Fruit fly (Drosophila melanogaster) whole organism, embryonic: ENCODE data around the gene Gpdh3.

ENCODE experiments used
- Abd-B ChIP-seq: fragments of 200-800 bp; sonication (Bioruptor generic); optimal IDR thresholded peaks from 2 replicates; lab custom pipeline; 2018; ENCODE audit warnings: missing biosample characterization, mild to moderate bottlenecking, missing genetic modification characterization, moderate library complexity
- Atf6 ChIP-seq: fragments of 200-800 bp; sonication (Bioruptor generic); IDR thresholded peaks from 2 replicates; pipeline ENCODE4 v1.3.6; 2022; ENCODE audit warnings: missing biosample characterization, missing genetic modification characterization
- BEAF-32 ChIP-seq: fragments of 200-800 bp; sonication (Bioruptor generic); optimal IDR thresholded peaks from 3 replicates; lab custom pipeline; 2017; ENCODE audit warnings: missing biosample characterization, missing genetic modification characterization, mild to moderate bottlenecking, moderate library complexity, missing genetic modification reagents
- Bgb ChIP-seq: fragments of 200-800 bp; sonication (Bioruptor generic); IDR thresholded peaks from 2 replicates; pipeline ENCODE4 v1.3.6; 2022; ENCODE audit warnings: missing biosample characterization, missing genetic modification characterization; ENCODE audit not compliant: partially characterized antibody
- CG1024 ChIP-seq: fragments of 200-800 bp; sonication (Bioruptor generic); IDR thresholded peaks from 2 replicates; pipeline ENCODE4 v1.3.6; 2022; ENCODE audit warnings: missing biosample characterization, missing genetic modification characterization
- CG10543 ChIP-seq: fragments of 200-800 bp; sonication (Bioruptor generic); optimal IDR thresholded peaks from 3 replicates; lab custom pipeline; 2017; ENCODE audit warnings: missing biosample characterization, mild to moderate bottlenecking, missing genetic modification characterization, moderate library complexity
- CG11093 ChIP-seq: fragments of 200-800 bp; sonication (Bioruptor generic); IDR thresholded peaks from 3 replicates; pipeline ENCODE4 v1.3.6; 2022; ENCODE audit warnings: missing biosample characterization, missing genetic modification characterization
- CG11456 ChIP-seq: fragments of 200-800 bp; sonication (Bioruptor generic); IDR thresholded peaks from 3 replicates; pipeline ENCODE4 v1.3.6; 2022; ENCODE audit warnings: missing biosample characterization, missing genetic modification characterization
- CG12104 ChIP-seq: fragments of 200-800 bp; sonication (Bioruptor generic); optimal IDR thresholded peaks from 3 replicates; lab custom pipeline; 2016; ENCODE audit warnings: missing biosample characterization, missing genetic modification characterization
- CG12744 ChIP-seq: fragments of 200-800 bp; sonication (Bioruptor generic); optimal IDR thresholded peaks from 2 replicates; lab custom pipeline; 2016; ENCODE audit warnings: missing biosample characterization, missing genetic modification characterization
- CG1792 ChIP-seq: fragments of 200-800 bp; sonication (Bioruptor generic); optimal IDR thresholded peaks from 2 replicates; lab custom pipeline; 2016; ENCODE audit warnings: missing biosample characterization, missing genetic modification characterization
- CG18011 ChIP-seq: fragments of 200-800 bp; sonication (Bioruptor generic); optimal IDR thresholded peaks from 2 replicates; lab custom pipeline; 2017; ENCODE audit warnings: missing biosample characterization, missing genetic modification characterization, mild to moderate bottlenecking, moderate library complexity, missing genotype
- CG18764 ChIP-seq: fragments of 200-800 bp; sonication (Bioruptor generic); optimal IDR thresholded peaks from 3 replicates; lab custom pipeline; 2016; ENCODE audit warnings: missing biosample characterization, missing genetic modification characterization
- CG2678 ChIP-seq: fragments of 200-800 bp; sonication (Bioruptor generic); optimal IDR thresholded peaks from 3 replicates; lab custom pipeline; 2019; ENCODE audit warnings: missing biosample characterization, mild to moderate bottlenecking, missing genetic modification characterization, moderate library complexity
- CG30431 ChIP-seq: fragments of 200-800 bp; sonication (Bioruptor generic); optimal IDR thresholded peaks from 2 replicates; lab custom pipeline; 2017; ENCODE audit warnings: missing biosample characterization, missing genetic modification characterization
- CG3281 ChIP-seq: fragments of 200-800 bp; sonication (Bioruptor generic); optimal IDR thresholded peaks from 3 replicates; lab custom pipeline; 2017; ENCODE audit warnings: missing biosample characterization, mild to moderate bottlenecking, missing genetic modification characterization
- CG4360 ChIP-seq: fragments of 200-800 bp; sonication (Bioruptor generic); IDR thresholded peaks from 2 replicates; pipeline ENCODE4 v1.3.6; 2022; ENCODE audit warnings: missing biosample characterization, missing genetic modification characterization
- CG4424 ChIP-seq: fragments of 200-800 bp; sonication (Bioruptor generic); optimal IDR thresholded peaks from 3 replicates; lab custom pipeline; 2016; ENCODE audit warnings: missing biosample characterization, missing genetic modification characterization
- CG5245 ChIP-seq: fragments of 200-800 bp; sonication (Bioruptor generic); optimal IDR thresholded peaks from 3 replicates; lab custom pipeline; 2016; ENCODE audit warnings: missing biosample characterization, missing genetic modification characterization
- CG7745 ChIP-seq: fragments of 200-800 bp; sonication (Bioruptor generic); optimal IDR thresholded peaks from 2 replicates; lab custom pipeline; 2018; ENCODE audit warnings: missing biosample characterization, mild to moderate bottlenecking, missing genetic modification characterization, moderate library complexity
- CG8089 ChIP-seq: fragments of 200-800 bp; sonication (Bioruptor generic); optimal IDR thresholded peaks from 3 replicates; lab custom pipeline; 2016; ENCODE audit warnings: missing biosample characterization, missing genetic modification characterization
- CG8765 ChIP-seq: fragments of 200-800 bp; sonication (Bioruptor generic); IDR thresholded peaks from 2 replicates; pipeline ENCODE4 v1.3.6; 2022; ENCODE audit warnings: missing biosample characterization, missing genetic modification characterization
- CG9437 ChIP-seq: fragments of 200-800 bp; sonication (Bioruptor generic); optimal IDR thresholded peaks from 2 replicates; lab custom pipeline; 2018; ENCODE audit warnings: missing biosample characterization, mild to moderate bottlenecking, missing genetic modification characterization
- Fer1 ChIP-seq: fragments of 200-800 bp; sonication (Bioruptor generic); optimal IDR thresholded peaks from 2 replicates; lab custom pipeline; 2017; ENCODE audit warnings: missing biosample characterization, mild to moderate bottlenecking, missing genetic modification characterization
- HLH54F ChIP-seq: fragments of 200-800 bp; sonication (Bioruptor generic); optimal IDR thresholded peaks from 3 replicates; lab custom pipeline; 2016; ENCODE audit warnings: missing biosample characterization, missing genetic modification characterization
- Hmx ChIP-seq: fragments of 200-800 bp; sonication (Bioruptor generic); optimal IDR thresholded peaks from 2 replicates; lab custom pipeline; 2016; ENCODE audit warnings: missing biosample characterization, missing genetic modification characterization
- Hr51 ChIP-seq, 2 experiments: fragments of 200-800 bp; sonication (Bioruptor generic); optimal IDR thresholded peaks; 2 replicates in 1 of 2; 3 replicates in 1 of 2; lab custom pipeline; 2016 to 2018; ENCODE audit warnings: missing biosample characterization in 2 of 2, missing genetic modification characterization in 2 of 2, mild to moderate bottlenecking in 1 of 2, moderate library complexity in 1 of 2
- Lhr ChIP-seq: fragments of 200-800 bp; sonication (Bioruptor generic); optimal IDR thresholded peaks from 3 replicates; lab custom pipeline; 2017; ENCODE audit warnings: mild to moderate bottlenecking, missing biosample characterization, missing genetic modification reagents, missing genetic modification characterization
- Mes4 ChIP-seq: fragments of 200-800 bp; sonication (Bioruptor generic); optimal IDR thresholded peaks from 2 replicates; lab custom pipeline; 2016; ENCODE audit warnings: missing biosample characterization, missing genetic modification characterization
- NK7.1 ChIP-seq: fragments of 200-800 bp; sonication (Bioruptor generic); optimal IDR thresholded peaks from 3 replicates; lab custom pipeline; 2016; ENCODE audit warnings: missing biosample characterization, missing genetic modification characterization
- Opbp ChIP-seq: fragments of 200-800 bp; sonication (Bioruptor generic); IDR thresholded peaks from 3 replicates; pipeline ENCODE4 v1.3.6; 2022; ENCODE audit warnings: missing biosample characterization, missing genetic modification characterization; ENCODE audit not compliant: partially characterized antibody
- Optix ChIP-seq: fragments of 200-800 bp; sonication (Bioruptor generic); IDR thresholded peaks from 3 replicates; pipeline ENCODE4 v1.3.6; 2022; ENCODE audit warnings: missing biosample characterization, missing genetic modification characterization
- Poxn ChIP-seq: fragments of 200-800 bp; sonication (Bioruptor generic); IDR thresholded peaks from 2 replicates; pipeline ENCODE4 v1.3.6; 2022; ENCODE audit warnings: missing biosample characterization, missing genetic modification characterization
- Tbp ChIP-seq: fragments of >200 bp; optimal IDR thresholded peaks from 2 replicates; lab custom pipeline; 2018; ENCODE audit warnings: missing biosample characterization, missing genetic modification characterization
- Xrp1 ChIP-seq: fragments of 200-800 bp; sonication (Bioruptor generic); IDR thresholded peaks from 2 replicates; pipeline ENCODE4 v1.3.6; 2022; ENCODE audit warnings: missing biosample characterization, missing genetic modification characterization
- YL-1 ChIP-seq: fragments of 200-800 bp; sonication (Bioruptor generic); optimal IDR thresholded peaks from 3 replicates; lab custom pipeline; 2017; ENCODE audit warnings: missing biosample characterization, mild to moderate bottlenecking, missing genetic modification characterization
- bsh ChIP-seq, 2 experiments: fragments of 200-800 bp; sonication (Bioruptor generic); optimal IDR thresholded peaks; 2 replicates each; lab custom pipeline; 2017 to 2018; ENCODE audit warnings: mild to moderate bottlenecking in 2 of 2, missing biosample characterization in 2 of 2, missing genetic modification characterization in 2 of 2, moderate library complexity in 1 of 2
- corto ChIP-seq: fragments of 200-800 bp; sonication (Bioruptor generic); optimal IDR thresholded peaks from 2 replicates; lab custom pipeline; 2016; ENCODE audit warnings: missing biosample characterization, mild to moderate bottlenecking, missing genetic modification characterization, moderate library complexity
- disco-r ChIP-seq: fragments of 200-800 bp; sonication (Bioruptor generic); optimal IDR thresholded peaks from 2 replicates; lab custom pipeline; 2016; ENCODE audit warnings: missing biosample characterization, missing genetic modification characterization
- ind ChIP-seq: fragments of 200-800 bp; sonication (Bioruptor generic); optimal IDR thresholded peaks from 3 replicates; lab custom pipeline; 2016; ENCODE audit warnings: missing biosample characterization, missing genetic modification characterization
- lab ChIP-seq: fragments of 200-800 bp; sonication (Bioruptor generic); optimal IDR thresholded peaks from 3 replicates; lab custom pipeline; 2017; ENCODE audit warnings: missing biosample characterization, missing genetic modification characterization, mild to moderate bottlenecking, moderate library complexity, missing genetic modification reagents
- lilli ChIP-seq: fragments of 200-800 bp; sonication (Bioruptor generic); optimal IDR thresholded peaks from 3 replicates; lab custom pipeline; 2016; ENCODE audit warnings: missing biosample characterization, missing genetic modification characterization
- psq ChIP-seq: fragments of 200-800 bp; sonication (Bioruptor generic); optimal IDR thresholded peaks from 2 replicates; lab custom pipeline; 2017; ENCODE audit warnings: missing biosample characterization, missing genetic modification characterization
- ranshi ChIP-seq: fragments of 200-800 bp; sonication (Bioruptor generic); IDR thresholded peaks from 2 replicates; pipeline ENCODE4 v1.3.6; 2022; ENCODE audit warnings: missing biosample characterization, missing genetic modification characterization
- wdn ChIP-seq: fragments of 200-800 bp; sonication (Bioruptor generic); IDR thresholded peaks from 2 replicates; pipeline ENCODE4 v1.3.6; 2022; ENCODE audit warnings: missing biosample characterization, missing genetic modification characterization
- wek ChIP-seq: fragments of 200-800 bp; sonication (Bioruptor generic); optimal IDR thresholded peaks from 3 replicates; lab custom pipeline; 2018; ENCODE audit warnings: missing biosample characterization, mild to moderate bottlenecking, missing genetic modification characterization, moderate library complexity
- wor ChIP-seq: fragments of 200-800 bp; sonication (Bioruptor generic); IDR thresholded peaks from 2 replicates; pipeline ENCODE4 v1.3.6; 2022; ENCODE audit warnings: missing biosample characterization, missing genetic modification characterization
- yki ChIP-seq: fragments of >200 bp; optimal IDR thresholded peaks from 3 replicates; lab custom pipeline; 2018
- zfh1 ChIP-seq: fragments of 200-800 bp; sonication (Bioruptor generic); IDR thresholded peaks from 3 replicates; pipeline ENCODE4 v1.3.6; 2022; ENCODE audit warnings: missing biosample characterization, missing genetic modification characterization

Gene Gpdh3

DNA sequence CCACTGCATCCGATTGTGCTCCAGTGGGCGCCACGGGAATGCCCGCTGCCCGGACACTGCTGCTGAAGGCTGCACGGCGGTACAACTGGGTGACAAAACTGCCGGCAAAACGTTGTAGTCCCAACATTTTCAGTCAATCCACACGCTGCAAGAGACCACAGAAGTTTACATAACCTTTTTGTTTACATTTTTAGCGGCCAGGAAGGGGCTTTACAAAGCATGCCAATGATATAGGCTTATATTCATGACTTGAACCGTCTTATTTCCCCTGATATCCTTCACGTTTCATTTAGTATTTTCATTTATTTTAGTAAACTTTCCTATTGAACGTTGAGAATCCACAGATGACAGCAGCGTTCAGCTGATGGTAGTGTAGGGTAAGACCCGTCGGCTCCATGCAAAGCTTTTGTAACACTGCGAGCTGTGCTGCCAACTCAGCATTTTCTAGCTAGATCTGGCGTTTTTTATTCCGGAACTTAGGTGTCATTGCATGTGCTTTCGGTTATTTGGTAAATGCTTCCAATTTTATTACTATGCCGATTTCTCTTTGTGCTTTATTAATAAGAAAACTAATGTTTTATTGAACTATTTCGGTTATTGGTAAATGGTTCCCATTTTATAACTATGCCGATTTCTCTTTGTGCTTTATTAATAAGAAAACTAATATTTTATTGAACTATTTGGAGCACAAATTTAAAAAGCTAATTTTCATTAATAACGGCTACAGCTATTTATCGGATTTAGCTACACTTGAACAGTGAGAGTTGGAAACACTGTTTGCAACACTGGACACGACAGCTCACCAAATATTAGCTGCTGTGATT lies 28.9 kb downstream of the Gpdh3 start, which contains the start of the genes CG13850 and lqfR (continued):
- no peak for TF ChIP-seq Opbp
- peak; percentile 78 for TF ChIP-seq ind (GFP tag; lab: Kevin White, UChicago)
- no peak for TF ChIP-seq yki (lab: Kevin White, UChicago)
- 0 out of 2 replicates have a peak, but pooled peaks have one; percentile 35 for TF ChIP-seq wor (GFP tag; lab: Robert Waterston, UW)
- TF ChIP-seq CG10543 (GFP tag; lab: Kevin White, UChicago), result peak; percentile 82
- TF ChIP-seq CG7745 (tag; lab: Kevin White, UChicago), result no peak
- peak; percentile 8 for TF ChIP-seq psq (GFP tag; lab: Kevin White, UChicago)
- TF ChIP-seq zfh1 (GFP tag; lab: Robert Waterston, UW), result peak; percentile 14; the same call in 1 of the 3 replicates
- peak; percentile 90 for TF ChIP-seq HLH54F
- TF ChIP-seq CG30431 (GFP tag; lab: Kevin White, UChicago), result peak; percentile 60
- TF ChIP-seq NK7.1 (GFP tag; lab: Kevin White, UChicago), result peak; percentile 39
- TF ChIP-seq Bgb, result no peak
- TF ChIP-seq CG12104 (GFP tag; lab: Kevin White, UChicago), result peak; percentile 70
- peak; percentile 17 for TF ChIP-seq corto
- no peak for TF ChIP-seq Poxn (GFP tag; lab: Robert Waterston, UW)
- no peak for TF ChIP-seq CG11093 (GFP tag; lab: Robert Waterston, UW)
- TF ChIP-seq CG2678, result no peak
- no peak for TF ChIP-seq disco-r (GFP tag; lab: Kevin White, UChicago)
- TF ChIP-seq CG12744 (GFP tag; lab: Kevin White, UChicago), result peak; percentile 60
- TF ChIP-seq CG4360, result no peak
- TF ChIP-seq Optix, result no peak
- TF ChIP-seq Atf6 (GFP tag; lab: Robert Waterston, UW), result no peak
- no peak; the same call in 1 of the 2 replicates for TF ChIP-seq wdn
- TF ChIP-seq Lhr (GFP tag; lab: Kevin White, UChicago), result peak; percentile 53
- peak; percentile 71 for TF ChIP-seq YL-1
- TF ChIP-seq Xrp1 (GFP tag; lab: Robert Waterston, UW), result peak; percentile 45; the same call in 1 of the 2 replicates
- TF ChIP-seq BEAF-32 (GFP tag; lab: Kevin White, UChicago), result peak; percentile 51
- TF ChIP-seq Mes4 (GFP tag; lab: Kevin White, UChicago), result peak; percentile 26
- TF ChIP-seq CG1024 (GFP tag; lab: Robert Waterston, UW), result no peak
- TF ChIP-seq CG8765, result no peak
- TF ChIP-seq CG11456, result peak; percentile 65
- peak in 1 of 2 experiments; percentile 80 for TF ChIP-seq Hr51 (GFP tag; optimal IDR thresholded peaks at IDR 0.05; lab: Kevin White, UChicago)
- peak; percentile 79 for TF ChIP-seq Abd-B (GFP tag; lab: Kevin White, UChicago)
- TF ChIP-seq CG8089, result peak; percentile 52
- TF ChIP-seq CG1792 (GFP tag; lab: Kevin White, UChicago), result peak; percentile 29
- peak; percentile 84 for TF ChIP-seq CG4424 (GFP tag; lab: Kevin White, UChicago)
- peak; percentile 65 for TF ChIP-seq CG5245 (GFP tag; lab: Kevin White, UChicago)
- TF ChIP-seq CG18764 (GFP tag; lab: Kevin White, UChicago), result peak; percentile 66
- no peak for TF ChIP-seq Fer1 (GFP tag; lab: Kevin White, UChicago)
- TF ChIP-seq lab (GFP tag; lab: Kevin White, UChicago), result peak; percentile 76
- TF ChIP-seq ranshi (GFP tag; lab: Robert Waterston, UW), result no peak; the same call in 1 of the 2 replicates
- peak in 1 of 2 experiments; percentile 38 for TF ChIP-seq bsh (GFP tag; optimal IDR thresholded peaks at IDR 0.05; lab: Kevin White, UChicago)
- no peak for TF ChIP-seq wek (GFP tag; lab: Kevin White, UChicago)
- TF ChIP-seq CG18011, result peak; percentile 36
- TF ChIP-seq lilli (GFP tag; lab: Kevin White, UChicago), result peak; percentile 84
- TF ChIP-seq CG9437 (GFP tag; lab: Kevin White, UChicago), result peak; percentile 72
- TF ChIP-seq Hmx (GFP tag; lab: Kevin White, UChicago), result peak; percentile 53
- TF ChIP-seq Tbp (GFP tag; lab: Kevin White, UChicago), result peak; percentile 76
- peak; percentile 67 for TF ChIP-seq CG3281 (GFP tag; lab: Kevin White, UChicago)
